Fruit fly (Drosophila melanogaster) whole organism, wandering third instar larva: Measurements from ENCODE around the gene CG6503.

Experiments used
- Vsx2 ChIP-seq: fragments of 200-300, 225-300 bp; sonication (Bioruptor generic); optimal IDR thresholded peaks from 2 replicates; lab custom pipeline; 2018; ENCODE audit warnings: missing biosample characterization, missing genetic modification characterization; ENCODE audit not compliant: partially characterized antibody
- rgr ChIP-seq: fragments of 200-800 bp; sonication (Bioruptor generic); optimal IDR thresholded peaks from 3 replicates; lab custom pipeline; 2016; ENCODE audit warnings: missing biosample characterization, mild to moderate bottlenecking, missing genetic modification characterization

dm6 chr3R:26455838-26456237, 30.9 kb upstream of the CG6503 start, which contains the start of gene Pdf:
- TF ChIP-seq Vsx2 (GFP tag; lab: Kevin White, UChicago): no peak
- no peak for TF ChIP-seq rgr
